Worm (Caenorhabditis elegans): ENCODE measurements around the gene F10E9.10.

DNA sequence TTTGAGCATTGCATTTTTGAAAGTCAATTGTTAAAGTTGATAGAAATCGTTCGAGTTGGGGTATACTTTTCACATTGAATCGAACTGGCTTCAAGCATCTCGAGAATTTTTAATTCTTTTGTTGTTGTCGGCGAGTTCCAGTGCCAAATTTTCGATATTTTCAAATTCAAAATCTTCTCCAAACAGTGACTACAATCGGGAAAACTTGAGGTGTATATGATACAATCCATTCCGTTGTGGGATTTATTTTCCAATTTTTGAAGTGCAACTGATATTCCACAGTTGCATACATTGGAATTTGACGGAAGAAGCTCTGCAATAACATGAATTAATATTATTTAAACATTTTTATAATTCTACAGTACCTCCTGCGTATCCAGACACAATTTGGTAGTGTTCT lies 14.3 kb downstream of the F10E9.10 start:
- TF ChIP-seq rec-8 (tag; optimal IDR thresholded peaks at IDR 0.05) (no peak), attf-3 (GFP tag; conservative IDR thresholded peaks at IDR 0.05) (no peak), B0261.1 (tag; optimal IDR thresholded peaks at IDR 0.05) (no peak), ekl-4 (GFP tag; IDR thresholded peaks at IDR 0.05) (no peak)
